Fruit fly (Drosophila melanogaster) whole organism, embryonic: ENCODE measurements around the gene Agpat2.

ENCODE experiments used
- Asciz ChIP-seq: fragments of 200-800 bp; sonication (Bioruptor generic); optimal IDR thresholded peaks from 2 replicates; lab custom pipeline; 2017; ENCODE audit warnings: missing biosample characterization, mild to moderate bottlenecking, missing genetic modification characterization, missing genetic modification reagents
- Atf-2 ChIP-seq: fragments of 200-800 bp; sonication (Bioruptor generic); optimal IDR thresholded peaks from 2 replicates; lab custom pipeline; 2016; ENCODE audit warnings: missing biosample characterization, missing genetic modification characterization
- B-H1 ChIP-seq: fragments of 200-800 bp; sonication (Bioruptor generic); IDR thresholded peaks from 3 replicates; pipeline ENCODE4 v1.3.6; 2022; ENCODE audit warnings: missing biosample characterization, missing genetic modification characterization
- Bteb2 ChIP-seq: fragments of 200-800 bp; sonication (Bioruptor generic); optimal IDR thresholded peaks from 2 replicates; lab custom pipeline; 2016; ENCODE audit warnings: missing biosample characterization, missing genetic modification characterization
- CG10274 ChIP-seq: fragments of 200-800 bp; sonication (Bioruptor generic); optimal IDR thresholded peaks from 3 replicates; lab custom pipeline; 2017; ENCODE audit warnings: missing biosample characterization, mild to moderate bottlenecking, missing genetic modification characterization
- CG11504 ChIP-seq: fragments of 200-800 bp; sonication (Bioruptor generic); optimal IDR thresholded peaks from 3 replicates; lab custom pipeline; 2019; ENCODE audit warnings: missing biosample characterization, mild to moderate bottlenecking, missing genetic modification characterization, moderate library complexity
- CG12219 ChIP-seq: fragments of 200-800 bp; sonication (Bioruptor generic); optimal IDR thresholded peaks from 3 replicates; lab custom pipeline; 2018; ENCODE audit warnings: missing biosample characterization, mild to moderate bottlenecking, missing genetic modification characterization
- CG13775 ChIP-seq: fragments of 200-800 bp; sonication (Bioruptor generic); optimal IDR thresholded peaks from 3 replicates; lab custom pipeline; 2017; ENCODE audit warnings: missing biosample characterization, mild to moderate bottlenecking, missing genetic modification characterization
- CG13894 ChIP-seq: fragments of 200-800 bp; sonication (Bioruptor generic); optimal IDR thresholded peaks from 3 replicates; lab custom pipeline; 2018; ENCODE audit warnings: missing biosample characterization, mild to moderate bottlenecking, missing genetic modification characterization, moderate library complexity
- CG15073 ChIP-seq: fragments of 200-800 bp; sonication (Bioruptor generic); optimal IDR thresholded peaks from 2 replicates; lab custom pipeline; 2016; ENCODE audit warnings: missing biosample characterization, missing genetic modification characterization
- CG17359 ChIP-seq: fragments of 200-800 bp; sonication (Bioruptor generic); optimal IDR thresholded peaks from 3 replicates; lab custom pipeline; 2018; ENCODE audit warnings: missing biosample characterization, mild to moderate bottlenecking, missing genetic modification characterization, moderate library complexity
- CG18262 ChIP-seq: fragments of 200-800 bp; optimal IDR thresholded peaks from 3 replicates; lab custom pipeline; 2019; ENCODE audit warnings: missing biosample characterization, mild to moderate bottlenecking, missing genetic modification characterization, moderate library complexity
- CG31224 ChIP-seq: fragments of 200-800 bp; sonication (Bioruptor generic); IDR thresholded peaks from 2 replicates; pipeline ENCODE4 v1.3.6; 2022; ENCODE audit warnings: missing biosample characterization, missing genetic modification characterization
- CG3726 ChIP-seq: fragments of 200-800 bp; sonication (Bioruptor generic); IDR thresholded peaks from 3 replicates; pipeline ENCODE4, ENCODE4 v1.3.6; 2022; ENCODE audit warnings: missing biosample characterization, missing genetic modification characterization
- CG4707 ChIP-seq: fragments of 200-800 bp; sonication (Bioruptor generic); optimal IDR thresholded peaks from 2 replicates; lab custom pipeline; 2018; ENCODE audit warnings: missing biosample characterization, mild to moderate bottlenecking, missing genetic modification characterization, moderate library complexity
- CG5953 ChIP-seq: fragments of 200-800 bp; sonication (Bioruptor generic); IDR thresholded peaks from 2 replicates; pipeline ENCODE4 v1.3.6; 2022; ENCODE audit warnings: missing biosample characterization, missing genetic modification characterization
- CG8388 ChIP-seq: fragments of 200-800 bp; sonication (Bioruptor generic); optimal IDR thresholded peaks from 2 replicates; lab custom pipeline; 2019; ENCODE audit warnings: missing biosample characterization, mild to moderate bottlenecking, missing genetic modification characterization, moderate library complexity
- CG8924 ChIP-seq: fragments of 200-800 bp; optimal IDR thresholded peaks from 3 replicates; lab custom pipeline; 2019; ENCODE audit warnings: missing biosample characterization, mild to moderate bottlenecking, missing genetic modification characterization, moderate library complexity
- CG9932 ChIP-seq: fragments of 200-800 bp; sonication (Bioruptor generic); IDR thresholded peaks from 2 replicates; pipeline ENCODE4 v1.3.6; 2022; ENCODE audit warnings: missing biosample characterization, missing genetic modification characterization
- Camta ChIP-seq: fragments of 200-800 bp; sonication (Bioruptor generic); optimal IDR thresholded peaks from 2 replicates; lab custom pipeline; 2016; ENCODE audit warnings: missing biosample characterization, missing genetic modification characterization
- Chrac-16 ChIP-seq: fragments of 200-800 bp; sonication (Bioruptor generic); optimal IDR thresholded peaks from 3 replicates; lab custom pipeline; 2016; ENCODE audit warnings: missing biosample characterization, missing genetic modification characterization
- Dref ChIP-seq: fragments of 200-800 bp; sonication (Bioruptor generic); IDR thresholded peaks from 2 replicates; pipeline ENCODE4 v1.3.6; 2022; ENCODE audit warnings: missing biosample characterization, missing genetic modification characterization
- Ets65A ChIP-seq: fragments of 200-800 bp; sonication (Bioruptor generic); peaks from one replicate; lab custom pipeline; 2016; ENCODE audit warnings: missing biosample characterization, missing genetic modification characterization
- Fer1 ChIP-seq: fragments of 200-800 bp; sonication (Bioruptor generic); optimal IDR thresholded peaks from 2 replicates; lab custom pipeline; 2017; ENCODE audit warnings: missing biosample characterization, mild to moderate bottlenecking, missing genetic modification characterization
- Max ChIP-seq: fragments of 200-800 bp; sonication (Bioruptor generic); optimal IDR thresholded peaks from 2 replicates; lab custom pipeline; 2016; ENCODE audit warnings: missing biosample characterization, mild to moderate bottlenecking, missing genetic modification characterization
- Oaz ChIP-seq: fragments of 200-800 bp; sonication (Bioruptor generic); IDR thresholded peaks from 2 replicates; pipeline ENCODE4 v1.3.6; 2022; ENCODE audit warnings: missing biosample characterization, missing genetic modification characterization
- Oli ChIP-seq: fragments of 200-800 bp; sonication (Bioruptor generic); optimal IDR thresholded peaks from 2 replicates; lab custom pipeline; 2018; ENCODE audit warnings: missing biosample characterization, mild to moderate bottlenecking, missing genetic modification characterization, moderate library complexity
- PHDP ChIP-seq: fragments of 200-800 bp; sonication (Bioruptor generic); optimal IDR thresholded peaks from 3 replicates; lab custom pipeline; 2018; ENCODE audit warnings: missing biosample characterization, mild to moderate bottlenecking, missing genetic modification characterization, moderate library complexity
- Ptx1 ChIP-seq: fragments of 200-800 bp; sonication (Bioruptor generic); IDR thresholded peaks from 2 replicates; pipeline ENCODE4 v1.3.6; 2022; ENCODE audit warnings: missing biosample characterization, missing genetic modification characterization
- Rfx ChIP-seq: fragments of 200-800 bp; sonication (Bioruptor generic); IDR thresholded peaks from 2 replicates; pipeline ENCODE4 v1.3.6; 2022; ENCODE audit warnings: missing biosample characterization, missing genetic modification characterization
- Sox102F ChIP-seq: fragments of 200-800 bp; sonication (Bioruptor generic); optimal IDR thresholded peaks from 2 replicates; lab custom pipeline; 2018; ENCODE audit warnings: missing biosample characterization, mild to moderate bottlenecking, missing genetic modification characterization, moderate library complexity
- Spps ChIP-seq: fragments of 200-800 bp; sonication (Bioruptor generic); optimal IDR thresholded peaks from 2 replicates; lab custom pipeline; 2018; ENCODE audit warnings: missing biosample characterization, mild to moderate bottlenecking, missing genetic modification characterization
- Tbp ChIP-seq: fragments of >200 bp; optimal IDR thresholded peaks from 2 replicates; lab custom pipeline; 2018; ENCODE audit warnings: missing biosample characterization, missing genetic modification characterization
- bcd ChIP-seq: fragments of 200-800 bp; sonication (Bioruptor generic); optimal IDR thresholded peaks from 2 replicates; lab custom pipeline; 2017; ENCODE audit warnings: missing biosample characterization, mild to moderate bottlenecking, missing genetic modification characterization
- dati ChIP-seq: fragments of 200-800 bp; sonication (Bioruptor generic); IDR thresholded peaks from 2 replicates; pipeline ENCODE4 v1.3.6; 2022; ENCODE audit warnings: missing biosample characterization, missing genetic modification characterization
- exex ChIP-seq: fragments of 200-800 bp; sonication (Bioruptor generic); optimal IDR thresholded peaks from 4 replicates; lab custom pipeline; 2018; ENCODE audit warnings: missing biosample characterization, mild to moderate bottlenecking, missing genetic modification characterization, moderate library complexity
- fru ChIP-seq: fragments of >200 bp; optimal IDR thresholded peaks from 2 replicates; lab custom pipeline; 2017
- gce ChIP-seq: fragments of 200-800 bp; sonication (Bioruptor generic); IDR thresholded peaks from 3 replicates; pipeline ENCODE4 v1.3.6; 2022; ENCODE audit warnings: missing biosample characterization, missing genetic modification characterization
- hkb ChIP-seq, 2 experiments: fragments of 200-800 bp in 1 of 2; fragments of >200 bp in 1 of 2; sonication (Bioruptor generic) in 1 of 2; IDR thresholded peaks in 1 of 2; optimal IDR thresholded peaks in 1 of 2; 2 replicates each; pipeline versions ENCODE4 v1.3.6 to Lab custom; 2017 to 2022; ENCODE audit warnings: missing biosample characterization in 1 of 2, missing genetic modification characterization in 1 of 2
- inv ChIP-seq: fragments of 200-800 bp; sonication (Bioruptor generic); IDR thresholded peaks from 2 replicates; pipeline ENCODE4 v1.3.6; 2022; ENCODE audit warnings: missing biosample characterization, missing genetic modification characterization; ENCODE audit not compliant: partially characterized antibody
- lmd ChIP-seq: fragments of 200-800 bp; sonication (Bioruptor generic); IDR thresholded peaks from 2 replicates; pipeline ENCODE4 v1.3.6; 2022; ENCODE audit warnings: missing biosample characterization, missing genetic modification characterization
- lola ChIP-seq, 3 experiments: fragments of >200 bp in 2 of 3; fragments of 200-800 bp in 1 of 3; sonication (Bioruptor generic) in 1 of 3; optimal IDR thresholded peaks; 2 replicates each; lab custom pipeline; 2017 to 2019; ENCODE audit warnings: missing biosample characterization in 3 of 3, missing genetic modification characterization in 3 of 3, mild to moderate bottlenecking in 1 of 3, moderate library complexity in 1 of 3
- pfk ChIP-seq: fragments of 200-800 bp; sonication (Bioruptor generic); optimal IDR thresholded peaks from 2 replicates; lab custom pipeline; 2018; ENCODE audit warnings: missing biosample characterization, mild to moderate bottlenecking, missing genetic modification characterization, moderate library complexity
- row ChIP-seq: fragments of 200-800 bp; sonication (Bioruptor generic); IDR thresholded peaks from 3 replicates; pipeline ENCODE4 v1.3.6; 2022; ENCODE audit warnings: missing biosample characterization, missing genetic modification characterization
- slbo ChIP-seq: fragments of 200-800 bp; sonication (Bioruptor generic); IDR thresholded peaks from 2 replicates; pipeline ENCODE4 v1.3.6; 2022; ENCODE audit warnings: missing biosample characterization, missing genetic modification characterization
- slou ChIP-seq: fragments of 200-800 bp; sonication (Bioruptor generic); optimal IDR thresholded peaks from 3 replicates; lab custom pipeline; 2016; ENCODE audit warnings: missing biosample characterization, missing genetic modification characterization
- slp2 ChIP-seq: fragments of 200-800 bp; sonication (Bioruptor generic); optimal IDR thresholded peaks from 2 replicates; lab custom pipeline; 2016; ENCODE audit warnings: missing biosample characterization, missing genetic modification characterization
- tio ChIP-seq: fragments of 200-800 bp; sonication (Bioruptor generic); optimal IDR thresholded peaks from 2 replicates; lab custom pipeline; 2017; ENCODE audit warnings: missing biosample characterization, missing genetic modification characterization, inconsistent platforms
- trh ChIP-seq: fragments of 200-800 bp; sonication (Bioruptor generic); optimal IDR thresholded peaks from 2 replicates; lab custom pipeline; 2016; ENCODE audit warnings: missing biosample characterization, missing genetic modification characterization
- usp ChIP-seq: fragments of >200 bp; optimal IDR thresholded peaks from 2 replicates; lab custom pipeline; 2017; ENCODE audit warnings: missing biosample characterization, missing genetic modification characterization
- vnd ChIP-seq: fragments of 200-800 bp; sonication (Bioruptor generic); IDR thresholded peaks from 3 replicates; pipeline ENCODE4 v1.3.6; 2022; ENCODE audit warnings: missing biosample characterization, missing genetic modification characterization; ENCODE audit not compliant: partially characterized antibody
- zen ChIP-seq: fragments of 200-800 bp; sonication (Bioruptor generic); optimal IDR thresholded peaks from 3 replicates; lab custom pipeline; 2018; ENCODE audit warnings: missing biosample characterization, mild to moderate bottlenecking, missing genetic modification characterization, moderate library complexity

The Agpat2 gene

DNA sequence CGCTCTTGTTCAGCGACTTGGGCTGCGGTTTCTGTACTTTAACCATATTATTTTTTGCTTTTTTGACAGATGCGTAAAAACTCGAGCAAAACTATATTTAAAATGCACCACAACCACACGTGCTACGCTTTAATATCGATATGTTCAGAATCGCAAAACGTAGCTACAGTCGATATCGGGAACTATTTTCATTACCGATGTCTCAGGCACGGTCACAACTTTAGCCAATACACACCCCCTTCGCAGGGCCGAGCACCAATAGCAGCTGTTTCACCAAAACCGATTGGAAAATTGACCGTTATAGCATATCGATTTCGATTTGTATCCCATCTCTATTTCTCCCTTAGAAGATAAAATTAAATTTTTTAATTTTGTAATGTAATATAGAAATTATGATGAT, 47.9 kb upstream of the Agpat2 start, which contains the start of gene CG13096 (continued):
- peak; percentile 97 for TF ChIP-seq vnd (GFP tag; lab: Robert Waterston, UW)
- TF ChIP-seq CG15073 = no peak
- TF ChIP-seq CG10274 = no peak
- TF ChIP-seq gce (GFP tag; lab: Robert Waterston, UW) = no peak
- no peak for TF ChIP-seq Tbp (GFP tag; lab: Kevin White, UChicago)
- TF ChIP-seq Camta (GFP tag; lab: Kevin White, UChicago) = no peak
- no peak for TF ChIP-seq Oaz (GFP tag; lab: Robert Waterston, UW)
- TF ChIP-seq B-H1 (GFP tag; lab: Robert Waterston, UW) = no peak
- TF ChIP-seq Chrac-16 (GFP tag; lab: Kevin White, UChicago) = no peak
- TF ChIP-seq CG4707 (GFP tag; lab: Kevin White, UChicago) = no peak
- TF ChIP-seq lmd (GFP tag; lab: Robert Waterston, UW) = no peak
- TF ChIP-seq tio (GFP tag; lab: Kevin White, UChicago) = no peak
- TF ChIP-seq CG3726 = no peak
- peak; percentile 97 for TF ChIP-seq inv (GFP tag; lab: Robert Waterston, UW)
- TF ChIP-seq Spps (tag; lab: Kevin White, UChicago) = no peak
- no peak for TF ChIP-seq trh (GFP tag; lab: Kevin White, UChicago)
- TF ChIP-seq Asciz (GFP tag; lab: Kevin White, UChicago) = no peak
- no peak for TF ChIP-seq CG11504 (tag; lab: Kevin White, UChicago)
- TF ChIP-seq PHDP (tag; lab: Kevin White, UChicago) = no peak
- TF ChIP-seq CG13775 (GFP tag; lab: Kevin White, UChicago) = no peak
- TF ChIP-seq Max (GFP tag; lab: Kevin White, UChicago) = peak; percentile 96
- TF ChIP-seq CG31224 (GFP tag; lab: Robert Waterston, UW) = no peak
- TF ChIP-seq CG8924 = peak; percentile 6
- peak; percentile 24 for TF ChIP-seq exex (tag; lab: Kevin White, UChicago)
- peak; percentile 59; the same call in 2 of the 3 replicates for TF ChIP-seq row
- TF ChIP-seq hkb (optimal IDR thresholded peaks at IDR 0.05; lab: Kevin White, UChicago) = no peak
- TF ChIP-seq hkb (GFP tag; IDR thresholded peaks at IDR 0.05; lab: Robert Waterston, UW) = no peak
- TF ChIP-seq Bteb2 (GFP tag; lab: Kevin White, UChicago) = no peak
- TF ChIP-seq CG12219 = no peak
- no peak for TF ChIP-seq Oli (tag; lab: Kevin White, UChicago)
- TF ChIP-seq slou (GFP tag; lab: Kevin White, UChicago) = no peak

DNA sequence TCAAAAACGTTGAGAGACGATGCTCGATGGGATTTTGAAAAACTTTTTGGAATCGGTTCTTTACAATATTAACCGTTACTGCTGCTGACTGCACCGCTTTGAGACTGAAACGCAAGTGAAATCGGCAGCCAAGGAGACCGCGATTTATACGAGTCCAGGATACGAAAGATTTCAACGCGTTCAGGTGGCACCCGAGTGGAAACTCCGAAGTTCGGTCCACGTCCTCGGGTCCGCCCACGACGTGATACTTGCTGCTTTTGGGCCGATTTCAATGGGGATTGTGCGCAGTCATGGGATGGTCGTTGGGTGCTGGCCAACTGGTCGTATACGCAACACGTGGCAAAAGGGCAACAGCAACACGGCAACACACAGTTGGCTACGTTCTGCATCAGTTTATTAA, 42.9 kb upstream of the Agpat2 start, which contains the start of gene Dh31:
TSS of gene Dh31 (minus strand) at position 117 of the 400 bp plus-strand sequence.
- TF ChIP-seq zen (tag; lab: Kevin White, UChicago) = no peak
- TF ChIP-seq lola (GFP tag; optimal IDR thresholded peaks at IDR 0.05; lab: Kevin White, UChicago) = no peak
- TF ChIP-seq Tbp (GFP tag; lab: Kevin White, UChicago) = no peak
- TF ChIP-seq CG17359 (tag; lab: Kevin White, UChicago) = no peak
- TF ChIP-seq bcd = no peak
- no peak for TF ChIP-seq Atf-2 (GFP tag; lab: Kevin White, UChicago)
- TF ChIP-seq fru = no peak
- no peak for TF ChIP-seq Fer1 (GFP tag; lab: Kevin White, UChicago)
- TF ChIP-seq CG5953 (GFP tag; lab: Robert Waterston, UW) = 0 out of 2 replicates have a peak, but pooled peaks have one; percentile 19
- no peak for TF ChIP-seq CG18262 (tag; lab: Kevin White, UChicago)
- TF ChIP-seq Sox102F = no peak
- peak; percentile 27 for TF ChIP-seq CG13894
- no peak for TF ChIP-seq Ptx1 (GFP tag; lab: Robert Waterston, UW)
- TF ChIP-seq Dref (GFP tag; lab: Robert Waterston, UW) = 0 out of 2 replicates have a peak, but pooled peaks have one; percentile 22
- no peak for TF ChIP-seq usp
- 0 out of 2 replicates have a peak, but pooled peaks have one; percentile 7 for TF ChIP-seq slbo (GFP tag; lab: Robert Waterston, UW)
- TF ChIP-seq Ets65A = no peak
- TF ChIP-seq pfk = no peak
- TF ChIP-seq CG8388 = no peak
- no peak for TF ChIP-seq dati
- TF ChIP-seq CG9932 (GFP tag; lab: Robert Waterston, UW) = no peak
- peak; percentile 15; the same call in 1 of the 2 replicates for TF ChIP-seq Rfx
- TF ChIP-seq slp2 (GFP tag; lab: Kevin White, UChicago) = no peak
